Fruit fly (Drosophila melanogaster) Kc167 (cell line): ENCODE data around the gene nAChRalpha5.

Experiments used
- h ChIP-seq: fragments of >200 bp; optimal IDR thresholded peaks from 3 replicates; lab custom pipeline; 2018; ENCODE audit warnings: missing external identifiers
- psq ChIP-seq: fragments of >200 bp; optimal IDR thresholded peaks from 2 replicates; lab custom pipeline; 2017; ENCODE audit warnings: missing external identifiers
- ttk ChIP-seq: sonication (Bioruptor generic); optimal IDR thresholded peaks from 2 replicates; lab custom pipeline; 2017; ENCODE audit warnings: missing external identifiers

DNA sequence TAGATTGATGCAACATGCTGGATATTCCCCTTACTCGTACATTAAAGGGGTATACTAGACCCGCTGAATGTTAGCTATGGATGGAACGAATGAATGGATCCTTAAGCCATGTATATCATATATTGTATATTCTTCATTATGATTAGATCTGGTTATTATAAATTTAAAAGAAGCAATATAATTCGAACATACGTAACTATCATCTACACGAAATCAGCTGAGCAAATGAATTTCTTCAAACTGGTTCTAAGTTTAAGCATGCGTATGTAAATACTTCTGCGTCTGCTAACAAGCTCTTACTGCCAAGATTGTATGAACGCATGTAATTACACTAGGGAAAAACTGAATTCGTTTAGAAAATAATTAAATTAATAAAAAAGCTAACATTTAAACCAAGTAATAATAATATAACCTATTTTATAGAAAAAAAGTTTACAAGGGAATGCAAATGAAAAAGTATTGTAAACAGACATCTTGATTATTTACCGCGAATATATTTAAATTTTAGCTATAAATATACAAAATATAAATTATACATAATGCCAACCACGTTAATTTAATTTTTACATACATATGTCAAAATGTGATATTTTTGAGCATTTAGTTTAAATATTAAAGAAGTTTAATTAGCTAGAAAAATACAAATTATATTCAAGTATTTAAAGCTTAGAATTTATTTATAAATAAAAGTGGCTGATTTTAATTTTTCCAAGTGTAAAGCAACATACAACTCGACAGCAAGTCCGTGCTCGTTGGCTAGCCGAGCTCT lies 18.9 kb upstream of the nAChRalpha5 start:
- TF ChIP-seq ttk (lab: Kevin White, UChicago): no peak
- TF ChIP-seq h (lab: Kevin White, UChicago): no peak
- TF ChIP-seq psq (lab: Kevin White, UChicago): no peak
